Fruit fly (Drosophila melanogaster): ENCODE measurements around the gene CG9150.
A peak's percentile ranks its signal among the peaks of the same experiment; 100 is the strongest.

Gene CG9150

DNA sequence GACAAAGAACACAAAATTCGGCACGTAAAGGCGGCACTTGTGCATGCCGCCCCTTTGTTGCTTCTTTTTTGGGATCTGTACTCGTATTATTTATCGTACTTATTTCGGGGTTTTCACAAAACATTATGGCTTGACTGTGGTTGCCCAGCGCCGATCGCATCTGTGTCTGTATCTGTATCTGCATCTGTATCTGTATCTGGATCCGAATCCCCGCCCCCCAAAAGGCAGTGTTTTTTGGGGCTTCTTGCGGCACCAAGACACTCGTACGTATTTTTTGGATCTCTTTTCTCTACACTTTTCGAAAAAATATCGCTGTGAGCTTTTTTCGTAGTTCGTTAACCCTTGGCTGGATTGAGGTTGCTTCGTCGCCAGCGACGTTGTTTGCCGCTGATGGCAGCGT lies 19.3 kb upstream of the CG9150 start:
- TF ChIP-seq jim (GFP tag; optimal IDR thresholded peaks at IDR 0.05) (peak; percentile 26), Hr83 (GFP tag; optimal IDR thresholded peaks at IDR 0.05; ENCODE audit: poor library complexity, severe bottlenecking) (peak; percentile 64), Rel (GFP tag; optimal IDR thresholded peaks at IDR 0.05) (no peak), Rel (tag; optimal IDR thresholded peaks at IDR 0.05) (peak; percentile 88), Dif (GFP tag; optimal IDR thresholded peaks at IDR 0.05; ENCODE audit: partially characterized antibody) (peak; percentile 24), GATAd (GFP tag; optimal IDR thresholded peaks at IDR 0.05) (no peak), Sp1 (GFP tag; optimal IDR thresholded peaks at IDR 0.05) (peak; percentile 18), woc (GFP tag; optimal IDR thresholded peaks at IDR 0.05) (no peak), lola (GFP tag; optimal IDR thresholded peaks at IDR 0.05) (no peak), OdsH (GFP tag; optimal IDR thresholded peaks at IDR 0.05) (no peak), CrebA (GFP tag; optimal IDR thresholded peaks at IDR 0.05; ENCODE audit: borderline replicate concordance) (no peak), br (GFP tag; optimal IDR thresholded peaks at IDR 0.05) (peak; percentile 12), sage (GFP tag; optimal IDR thresholded peaks at IDR 0.05) (no peak)

DNA sequence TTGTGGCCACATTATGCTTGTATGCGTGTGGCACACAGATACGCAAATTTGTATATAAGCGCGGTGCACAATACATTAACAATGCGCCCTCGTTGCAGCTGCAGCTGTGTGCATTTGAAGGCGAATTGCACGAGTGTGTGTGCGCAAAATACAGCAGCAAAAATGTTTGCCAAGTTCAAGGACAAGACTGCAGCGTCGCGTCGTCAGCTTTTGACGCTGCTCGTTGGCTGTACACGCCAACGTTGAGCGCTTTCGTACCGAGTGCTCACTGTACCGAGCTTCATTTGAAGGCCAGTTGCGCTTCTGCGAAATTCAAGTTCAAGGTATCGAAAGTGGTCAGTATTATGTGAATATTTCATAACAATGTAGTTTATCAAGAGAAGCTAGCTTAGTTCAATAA lies 18.4 kb upstream of the CG9150 start:
- TF ChIP-seq dl (GFP tag; optimal IDR thresholded peaks at IDR 0.05; ENCODE audit: insufficient read depth in 1 of 2, partially characterized antibody in 2 of 2) = no peak
- peak; percentile 36 for TF ChIP-seq HLH106 (tag; optimal IDR thresholded peaks at IDR 0.05)
- TF ChIP-seq Hr78 (GFP tag; optimal IDR thresholded peaks at IDR 0.05) = no peak
- TF ChIP-seq CG32264 (GFP tag; optimal IDR thresholded peaks at IDR 0.05) = no peak
- no peak for TF ChIP-seq br (GFP tag; optimal IDR thresholded peaks at IDR 0.05)
- peak; percentile 14 for TF ChIP-seq Dif (GFP tag; optimal IDR thresholded peaks at IDR 0.05; ENCODE audit: partially characterized antibody)
- TF ChIP-seq foxo (GFP tag; optimal IDR thresholded peaks at IDR 0.05) = no peak
- no peak for TF ChIP-seq Dfd (GFP tag; optimal IDR thresholded peaks at IDR 0.05)
- no peak for TF ChIP-seq Mio (GFP tag; optimal IDR thresholded peaks at IDR 0.05)
- TF ChIP-seq OdsH (GFP tag; optimal IDR thresholded peaks at IDR 0.05) = peak; percentile 13
- no peak for TF ChIP-seq tai (GFP tag; optimal IDR thresholded peaks at IDR 0.05)
- TF ChIP-seq jim (GFP tag; optimal IDR thresholded peaks at IDR 0.05) = no peak
- TF ChIP-seq Rel (GFP tag; optimal IDR thresholded peaks at IDR 0.05) = no peak
- peak; percentile 2 for TF ChIP-seq Rel (tag; optimal IDR thresholded peaks at IDR 0.05)
- peak; percentile 57 for TF ChIP-seq N (GFP tag; optimal IDR thresholded peaks at IDR 0.05)
- peak; percentile 40 for TF ChIP-seq Hr83 (GFP tag; optimal IDR thresholded peaks at IDR 0.05; ENCODE audit: poor library complexity, severe bottlenecking)

DNA sequence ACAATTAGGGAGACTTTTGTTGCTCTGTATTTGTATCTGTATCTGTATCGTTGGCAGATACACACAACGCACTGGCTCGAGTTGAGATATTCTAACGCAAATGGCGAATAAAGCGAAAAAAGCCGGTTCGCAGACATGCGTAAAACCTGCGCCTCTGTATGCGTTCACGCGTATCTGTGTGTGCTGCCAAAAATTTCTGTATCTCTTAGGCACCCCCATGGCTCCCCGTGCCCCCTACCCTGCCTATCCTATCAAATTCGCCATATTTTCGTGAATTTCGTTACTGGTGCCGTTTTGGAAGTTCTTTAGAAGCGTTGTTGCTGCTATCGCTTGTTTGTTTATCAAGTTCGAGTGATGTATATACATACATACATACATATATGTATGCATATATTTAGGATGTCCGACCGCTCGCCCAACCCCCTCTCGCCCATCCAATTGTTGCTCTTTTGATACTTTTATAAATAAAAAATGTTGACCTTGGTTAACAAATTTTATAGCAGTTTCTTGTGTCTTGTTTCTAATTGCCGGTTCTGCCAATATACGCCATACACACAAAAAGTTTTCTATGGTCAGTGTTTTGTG lies 17.4 kb upstream of the CG9150 start:
- TF ChIP-seq foxo (GFP tag; optimal IDR thresholded peaks at IDR 0.05) (no peak), usp (GFP tag; optimal IDR thresholded peaks at IDR 0.05) (no peak), CG9705 (GFP tag; optimal IDR thresholded peaks at IDR 0.05) (no peak), dl (GFP tag; optimal IDR thresholded peaks at IDR 0.05; ENCODE audit: insufficient read depth in 1 of 2, partially characterized antibody in 2 of 2) (no peak), GATAd (GFP tag; optimal IDR thresholded peaks at IDR 0.05) (no peak), Hnf4 (GFP tag; optimal IDR thresholded peaks at IDR 0.05) (peak; percentile 66), Vsx2 (GFP tag; optimal IDR thresholded peaks at IDR 0.05; ENCODE audit: partially characterized antibody) (no peak), OdsH (GFP tag; optimal IDR thresholded peaks at IDR 0.05) (peak; percentile 49), br (GFP tag; optimal IDR thresholded peaks at IDR 0.05) (peak; percentile 4), brk (GFP tag; optimal IDR thresholded peaks at IDR 0.05) (peak; percentile 27), Mio (GFP tag; optimal IDR thresholded peaks at IDR 0.05) (no peak), Hr78 (GFP tag; optimal IDR thresholded peaks at IDR 0.05) (no peak), Dfd (GFP tag; optimal IDR thresholded peaks at IDR 0.05) (no peak), sv (GFP tag; optimal IDR thresholded peaks at IDR 0.05) (no peak), dsf (GFP tag; optimal IDR thresholded peaks at IDR 0.05; ENCODE audit: borderline replicate concordance) (no peak), tai (GFP tag; optimal IDR thresholded peaks at IDR 0.05) (peak; percentile 43), lola (GFP tag; optimal IDR thresholded peaks at IDR 0.05) (no peak), Dif (GFP tag; optimal IDR thresholded peaks at IDR 0.05; ENCODE audit: partially characterized antibody) (peak; percentile 52), Abd-B (GFP tag; optimal IDR thresholded peaks at IDR 0.05) (no peak), Hr83 (GFP tag; optimal IDR thresholded peaks at IDR 0.05; ENCODE audit: poor library complexity, severe bottlenecking) (peak; percentile 52), N (GFP tag; optimal IDR thresholded peaks at IDR 0.05) (no peak), jim (GFP tag; optimal IDR thresholded peaks at IDR 0.05) (no peak), rgr (GFP tag; optimal IDR thresholded peaks at IDR 0.05) (no peak), Jra (GFP tag; optimal IDR thresholded peaks at IDR 0.05) (no peak), Rel (GFP tag; optimal IDR thresholded peaks at IDR 0.05) (peak; percentile 25), Rel (tag; optimal IDR thresholded peaks at IDR 0.05) (peak; percentile 40), pan (optimal IDR thresholded peaks at IDR 0.05) (no peak), HLH106 (tag; optimal IDR thresholded peaks at IDR 0.05) (peak; percentile 22), CG32264 (GFP tag; optimal IDR thresholded peaks at IDR 0.05) (no peak), Myc (optimal IDR thresholded peaks at IDR 0.05) (no peak), h (GFP tag; optimal IDR thresholded peaks at IDR 0.05) (peak; percentile 51), sage (GFP tag; optimal IDR thresholded peaks at IDR 0.05) (no peak), fru (GFP tag; optimal IDR thresholded peaks at IDR 0.05) (peak; percentile 41), Sp1 (GFP tag; optimal IDR thresholded peaks at IDR 0.05) (no peak), ey (GFP tag; optimal IDR thresholded peaks at IDR 0.05) (no peak), woc (GFP tag; optimal IDR thresholded peaks at IDR 0.05) (no peak), dmrt93B (GFP tag; optimal IDR thresholded peaks at IDR 0.05) (no peak), CrebA (GFP tag; optimal IDR thresholded peaks at IDR 0.05; ENCODE audit: borderline replicate concordance) (peak; percentile 42), psq (GFP tag; optimal IDR thresholded peaks at IDR 0.05) (peak; percentile 48)

Data from whole organism, wandering third instar larva.